Worm (Caenorhabditis elegans) whole organism, midembryonic: ENCODE measurements around the gene daf-12.
A peak's percentile ranks its signal among the peaks of the same experiment; 100 is the strongest.

ENCODE experiments used
- cog-1 ChIP-seq: sonication (generic microtip); optimal IDR thresholded peaks from 2 replicates; lab custom pipeline; 2016; ENCODE audit warnings: missing genetic modification characterization, missing compliant biosample characterization
- flt-1 ChIP-seq: fragments of 200-800 bp; sonication (Bioruptor generic); IDR thresholded peaks from 2 replicates; pipeline ENCODE4 v1.3.6; 2022; ENCODE audit warnings: missing genetic modification characterization, missing compliant biosample characterization
- klf-2 ChIP-seq: fragments of 200-800 bp; sonication (Bioruptor generic); conservative IDR thresholded peaks from 2 replicates; pipeline ENCODE4 v1.3.6; 2022; ENCODE audit warnings: missing genetic modification reagents, missing genetic modification characterization, missing compliant biosample characterization
- med-1 ChIP-seq: sonication (generic microtip); optimal IDR thresholded peaks from 2 replicates; lab custom pipeline; 2017; ENCODE audit warnings: missing genetic modification characterization, mild to moderate bottlenecking, missing compliant biosample characterization, antibody characterized with exemption, missing genetic modification reagents; ENCODE audit not compliant: insufficient read depth
- ref-1 ChIP-seq: fragments of 200-800 bp; sonication (Bioruptor generic); conservative IDR thresholded peaks from 2 replicates; pipeline ENCODE4 v1.3.6; 2022; ENCODE audit warnings: missing genetic modification reagents, missing genetic modification characterization, missing compliant biosample characterization
- tab-1 ChIP-seq: fragments of 200-800 bp; sonication (Bioruptor generic); IDR thresholded peaks from 2 replicates; pipeline ENCODE4 v1.3.6; 2022; ENCODE audit warnings: missing genetic modification characterization, missing compliant biosample characterization
- ztf-23 ChIP-seq: fragments of 200-800 bp; sonication (Bioruptor generic); IDR thresholded peaks from 2 replicates; pipeline ENCODE4 v1.3.6; 2022; ENCODE audit warnings: missing genetic modification reagents, missing genetic modification characterization, missing compliant biosample characterization
- ztf-29 ChIP-seq: fragments of 200-800 bp; sonication (Bioruptor generic); IDR thresholded peaks from 2 replicates; pipeline ENCODE4 v1.3.6; 2022; ENCODE audit warnings: missing genetic modification reagents, missing genetic modification characterization, missing compliant biosample characterization

ce11 chrX:10667424-10668291 is 31.9 kb downstream of the daf-12 start:
- TF ChIP-seq cog-1 (tag; lab: Kevin White, UChicago) (no peak), tab-1 (GFP tag; lab: Robert Waterston, UW) (0 out of 2 replicates have a peak, but pooled peaks have one; percentile 32), ref-1 (GFP tag; lab: Robert Waterston, UW) (no peak), med-1 (GFP tag; lab: Kevin White, UChicago) (no peak), klf-2 (GFP tag; lab: Robert Waterston, UW) (no peak), ztf-23 (GFP tag; lab: Robert Waterston, UW) (peak; percentile 43; the same call in 1 of the 2 replicates), flt-1 (peak; percentile 72), ztf-29 (no peak)
